Worm (Caenorhabditis elegans) whole organism, mixed stage, embryonic: ENCODE data around the gene C25D7.15.

Experiments
- ces-1 ChIP-seq: fragments of 150-350 bp; optimal IDR thresholded peaks from 2 replicates; lab custom pipeline; 2014; ENCODE audit warnings: missing biosample characterization, missing genetic modification reagents, missing genetic modification characterization
- elt-1 ChIP-seq: sonication (generic microtip); optimal IDR thresholded peaks from 2 replicates; lab custom pipeline; 2017; ENCODE audit warnings: missing genetic modification characterization, mild to moderate bottlenecking, missing compliant biosample characterization, antibody characterized with exemption, moderate library complexity, borderline replicate concordance; ENCODE audit not compliant: insufficient read depth
- elt-3 ChIP-seq: fragments of 150-350 bp; optimal IDR thresholded peaks from 2 replicates; lab custom pipeline; 2014; ENCODE audit warnings: missing biosample characterization, missing genetic modification characterization
- flh-1 ChIP-seq: fragments of 200-800 bp; sonication (Bioruptor generic); optimal IDR thresholded peaks from 2 replicates; lab custom pipeline; 2018; ENCODE audit warnings: mild to moderate bottlenecking, missing genetic modification characterization, moderate library complexity, missing compliant biosample characterization
- lin-13 ChIP-seq: fragments of 150-350 bp; optimal IDR thresholded peaks from 2 replicates; lab custom pipeline; 2014; ENCODE audit warnings: missing biosample characterization, missing genetic modification characterization
- lsy-2 ChIP-seq: fragments of 150-350 bp; optimal IDR thresholded peaks from 2 replicates; lab custom pipeline; 2014; ENCODE audit warnings: missing biosample characterization, missing genetic modification characterization
- mep-1 ChIP-seq: fragments of 150-350 bp; optimal IDR thresholded peaks from 2 replicates; lab custom pipeline; 2017; ENCODE audit warnings: missing biosample characterization, missing genetic modification reagents, missing genetic modification characterization, inconsistent platforms
- nhr-28 ChIP-seq: fragments of 150-350 bp; optimal IDR thresholded peaks from 2 replicates; lab custom pipeline; 2014; ENCODE audit warnings: missing biosample characterization, missing genetic modification characterization
- unc-62 ChIP-seq: fragments of 150-350 bp; optimal IDR thresholded peaks from 2 replicates; lab custom pipeline; 2014; ENCODE audit warnings: missing biosample characterization, missing genetic modification reagents, missing genetic modification characterization
- ztf-11 ChIP-seq: fragments of 150-350 bp; optimal IDR thresholded peaks from 2 replicates; lab custom pipeline; 2014; ENCODE audit warnings: missing biosample characterization, missing genetic modification characterization

- TF ChIP-seq lsy-2 (no peak), ces-1 (GFP tag; lab: Kevin White, UChicago) (no peak), ztf-11 (no peak), nhr-28 (tag; lab: Kevin White, UChicago) (no peak), flh-1 (no peak), lin-13 (tag; lab: Kevin White, UChicago) (no peak), elt-3 (no peak), elt-1 (no peak), unc-62 (GFP tag; lab: Kevin White, UChicago) (no peak), mep-1 (tag; lab: Kevin White, UChicago) (no peak)
Measured at ce11 chrV:15068378-15068777, 8.8 kb downstream of the C25D7.15 start, which contains the start of gene dnj-3.
